Fruit fly (Drosophila melanogaster) S2 (cell line): ENCODE results near the gene smal.

Source experiments
- CG8478 ChIP-seq: fragments of >200 bp; optimal IDR thresholded peaks from 2 replicates; lab custom pipeline; 2018
- CTCF ChIP-seq, 2 experiments: fragments of >200 bp; optimal IDR thresholded peaks; 2 replicates each; lab custom pipeline; 2018

Gene smal

DNA sequence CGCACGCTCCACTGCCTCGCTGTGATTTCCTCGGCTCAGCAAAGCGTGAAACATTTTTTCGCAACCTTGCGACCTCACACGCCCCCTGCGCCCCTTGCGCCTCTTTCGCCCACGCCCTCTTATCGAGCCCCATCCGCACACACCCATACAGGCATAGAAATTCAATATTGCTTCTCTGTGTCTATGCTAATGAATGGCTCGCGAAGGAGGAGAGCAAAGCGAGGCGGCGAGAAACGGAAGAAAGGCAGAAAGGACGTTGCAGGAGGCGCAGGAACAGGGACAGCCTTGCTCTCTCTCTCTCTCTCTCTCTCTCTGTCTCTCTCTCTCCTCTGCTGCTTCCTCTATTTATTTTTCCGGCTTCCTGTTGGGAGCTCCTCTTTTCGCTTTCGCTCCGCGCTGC, 7.4 kb downstream of the smal start:
- TF ChIP-seq CTCF (optimal IDR thresholded peaks at IDR 0.05; lab: Kevin White, UChicago) (no peak), CG8478 (lab: Kevin White, UChicago) (no peak)

DNA sequence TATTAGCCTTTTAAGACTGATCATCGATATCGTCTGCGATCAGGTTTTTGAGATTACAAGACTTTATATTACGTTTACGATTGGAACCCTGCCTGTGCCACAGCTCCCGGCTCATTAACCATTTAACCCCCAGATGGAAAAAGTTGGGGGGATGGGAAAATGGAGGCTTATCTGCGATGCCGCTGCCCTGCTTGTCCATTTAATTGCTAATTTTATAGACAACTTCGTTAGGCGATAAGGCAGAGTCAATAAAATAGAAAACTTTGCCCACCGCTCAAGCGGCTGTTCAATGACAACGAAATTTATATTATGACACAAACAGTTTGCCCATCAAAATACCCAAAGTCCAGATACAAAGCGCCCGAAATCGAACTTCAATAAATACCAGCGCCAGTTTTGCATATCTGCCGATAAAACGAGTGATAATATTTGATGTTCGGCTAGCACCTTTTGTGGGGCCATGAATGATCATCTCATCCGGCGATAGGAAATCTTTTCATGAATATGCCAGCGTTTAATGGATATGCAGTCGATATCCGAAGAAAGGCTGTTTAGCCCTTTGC, 14.2 kb downstream of the smal start:
- TF ChIP-seq CG8478 (lab: Kevin White, UChicago) (no peak), CTCF (optimal IDR thresholded peaks at IDR 0.05; lab: Kevin White, UChicago) (no peak)

DNA sequence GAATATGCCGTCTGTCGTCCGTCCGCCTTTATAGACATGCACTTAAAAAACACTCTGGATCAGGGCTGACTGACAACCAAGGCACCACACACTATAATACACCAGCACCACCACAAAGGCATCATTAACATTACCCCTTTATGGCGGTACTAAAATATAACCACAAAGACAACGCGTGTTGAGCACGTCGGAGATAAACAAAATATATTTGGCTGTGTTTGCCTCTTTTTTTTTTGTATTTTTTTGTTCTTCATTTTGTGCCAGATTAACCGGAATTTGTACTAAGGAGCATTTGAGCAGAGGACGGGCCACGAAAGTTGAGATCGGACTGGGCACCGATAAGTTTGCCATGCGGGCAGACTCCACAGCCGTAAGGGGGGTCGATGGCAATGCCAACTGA, 15.1 kb downstream of the smal start:
- TF ChIP-seq CTCF (optimal IDR thresholded peaks at IDR 0.05; lab: Kevin White, UChicago) (no peak), CG8478 (lab: Kevin White, UChicago) (no peak)

DNA sequence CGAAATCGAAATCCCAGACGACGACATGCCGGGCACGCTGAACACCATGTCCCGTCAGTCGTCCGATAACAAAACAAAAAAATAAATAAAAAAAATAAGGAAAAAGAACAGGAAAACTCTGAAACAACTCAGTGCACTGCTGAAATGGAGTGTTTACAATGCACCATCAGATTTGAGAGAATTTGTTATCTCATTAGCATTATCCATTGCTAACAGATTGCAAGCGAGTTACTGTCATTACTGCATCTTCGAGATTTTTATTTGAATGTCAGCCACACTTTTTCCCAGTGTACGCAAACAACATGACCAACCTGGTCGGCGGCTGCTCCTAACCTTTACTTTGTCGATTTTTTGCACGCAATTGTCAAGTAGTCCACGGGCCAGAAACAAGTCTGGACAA, 18.8 kb downstream of the smal start:
- no peak for TF ChIP-seq CTCF (optimal IDR thresholded peaks at IDR 0.05; lab: Kevin White, UChicago)
- TF ChIP-seq CG8478 (lab: Kevin White, UChicago): no peak

DNA sequence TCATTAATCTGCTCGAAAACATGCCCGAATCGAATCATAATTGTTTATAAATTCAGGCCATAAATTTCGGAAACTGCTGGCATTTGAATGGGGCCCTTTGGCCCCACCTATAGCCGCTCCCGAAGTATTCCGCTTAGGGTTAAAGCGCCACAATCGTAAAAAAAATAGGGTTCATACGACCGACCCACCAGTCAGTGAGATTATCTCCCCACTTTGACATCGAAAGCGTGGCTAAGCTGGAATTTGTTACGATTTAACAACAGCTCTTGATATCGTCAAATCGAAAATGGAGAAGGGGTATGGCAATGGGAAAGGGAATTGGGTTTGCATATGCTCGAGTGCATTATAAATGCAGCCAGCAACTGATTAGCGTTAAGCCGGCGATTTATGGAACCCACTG, 19.9 kb downstream of the smal start:
- TF ChIP-seq CG8478 (lab: Kevin White, UChicago) (no peak), CTCF (optimal IDR thresholded peaks at IDR 0.05; lab: Kevin White, UChicago) (no peak)

DNA sequence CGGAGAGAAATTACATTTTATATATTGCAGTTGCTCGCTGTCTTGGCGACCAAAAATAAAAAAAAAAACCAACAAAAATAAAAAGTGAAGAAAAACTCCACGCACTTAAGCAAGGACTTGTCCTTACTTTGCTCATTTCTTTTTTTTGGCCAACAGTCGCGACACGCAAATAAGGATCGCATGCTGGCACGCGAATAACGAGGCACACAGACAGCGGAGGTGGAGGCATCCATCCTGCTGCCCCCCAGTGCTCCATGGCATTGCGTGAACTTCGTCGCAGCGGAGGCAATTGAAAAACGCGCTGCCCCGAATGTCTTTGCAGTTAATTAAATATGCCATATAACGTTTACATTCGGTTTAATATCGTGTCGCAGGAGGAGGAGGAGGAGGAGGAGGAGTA, 20.6 kb downstream of the smal start:
- TF ChIP-seq CTCF (optimal IDR thresholded peaks at IDR 0.05; lab: Kevin White, UChicago) (no peak), CG8478 (lab: Kevin White, UChicago) (no peak)

DNA sequence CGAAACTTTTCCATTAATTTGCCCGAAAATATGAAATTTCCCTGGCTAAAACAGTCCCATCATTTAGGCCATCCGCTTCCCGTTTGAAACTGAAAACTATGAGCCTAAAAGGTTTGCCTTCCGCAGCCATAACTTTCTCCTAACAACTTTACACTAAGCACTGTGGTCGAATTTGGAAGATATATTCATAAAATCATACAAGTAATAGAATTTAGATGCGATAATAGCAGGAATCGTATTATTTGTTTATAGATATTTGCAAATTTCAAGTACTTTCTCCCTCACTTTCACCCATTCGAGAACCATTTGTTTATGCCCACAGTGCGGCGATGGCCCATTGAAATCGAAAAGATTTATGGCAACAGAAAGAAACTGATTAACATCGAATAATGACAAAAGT, 22.5 kb downstream of the smal start:
- TF ChIP-seq CTCF (optimal IDR thresholded peaks at IDR 0.05; lab: Kevin White, UChicago): no peak
- TF ChIP-seq CG8478 (lab: Kevin White, UChicago): no peak

DNA sequence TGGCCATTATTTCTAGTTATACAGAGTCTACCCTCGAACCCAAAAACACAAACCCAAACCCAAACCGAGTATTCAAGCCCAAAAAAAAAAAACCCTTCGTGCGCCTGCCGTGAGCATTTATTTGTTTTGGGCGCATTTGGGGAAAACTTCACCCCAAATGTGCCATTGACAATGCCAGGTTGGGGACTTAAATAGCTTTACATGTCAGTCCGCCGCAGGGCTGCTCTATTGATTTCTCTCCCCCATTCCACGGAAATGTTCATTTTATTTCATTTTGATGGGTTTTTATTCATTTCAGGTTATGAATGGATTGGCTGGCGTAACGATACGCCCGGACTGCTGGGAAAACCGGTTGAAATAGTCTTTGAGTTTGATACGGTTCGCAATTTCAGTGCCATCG, 23.9 kb downstream of the smal start:
- TF ChIP-seq CTCF (optimal IDR thresholded peaks at IDR 0.05; lab: Kevin White, UChicago) (no peak), CG8478 (lab: Kevin White, UChicago) (no peak)

DNA sequence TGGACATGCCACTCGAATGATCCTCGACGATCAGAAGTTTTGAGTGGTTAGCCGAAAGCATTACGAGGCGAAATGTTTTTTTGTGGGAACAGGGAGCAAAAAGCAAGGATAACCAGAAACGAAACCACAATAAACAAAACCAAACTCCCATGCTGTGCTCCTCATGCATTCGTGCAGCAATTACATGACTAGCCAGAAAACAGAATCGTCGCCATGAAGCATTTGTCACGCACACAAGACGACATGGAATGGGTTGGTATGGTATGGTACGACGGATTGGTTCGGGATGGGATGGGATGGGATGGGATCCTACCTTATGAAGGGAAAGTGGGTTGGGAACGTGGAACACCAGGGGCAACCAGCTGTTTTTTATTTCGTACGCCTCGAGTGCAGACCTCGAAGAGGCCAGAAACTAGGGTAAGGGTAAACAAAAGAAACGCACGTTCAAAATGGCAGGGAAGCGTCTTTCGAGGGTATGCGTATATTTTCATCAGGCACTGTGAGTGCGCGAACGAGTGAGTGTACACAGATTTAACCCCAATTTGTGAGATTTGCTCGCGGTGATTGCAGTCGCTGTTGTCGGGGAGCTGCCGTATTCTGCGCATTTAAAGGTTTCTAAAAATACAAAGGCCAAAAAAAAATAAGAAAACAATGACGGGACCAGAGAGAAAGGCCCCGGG, 25.8 kb downstream of the smal start:
- no peak for TF ChIP-seq CTCF (optimal IDR thresholded peaks at IDR 0.05; lab: Kevin White, UChicago)
- no peak for TF ChIP-seq CG8478 (lab: Kevin White, UChicago)

DNA sequence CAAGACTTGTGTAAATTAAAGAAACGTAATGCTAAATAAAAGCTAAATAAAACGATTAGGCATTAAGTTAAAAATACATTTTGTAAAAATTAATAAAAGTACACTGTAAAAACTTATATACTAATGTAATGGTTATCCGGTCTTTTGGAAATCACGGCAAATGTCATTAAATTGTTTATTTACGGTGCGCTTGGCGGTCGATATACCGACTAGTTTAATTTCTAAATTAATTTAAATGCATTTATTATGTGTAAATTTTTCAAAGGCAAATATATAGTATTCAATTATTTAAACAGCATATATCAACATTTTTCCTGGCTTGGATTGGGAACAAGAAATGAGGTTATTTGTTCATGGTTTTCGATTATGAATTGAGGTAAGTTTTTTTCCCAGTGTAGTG, 31.9 kb downstream of the smal start:
- TF ChIP-seq CTCF (optimal IDR thresholded peaks at IDR 0.05; lab: Kevin White, UChicago) (no peak), CG8478 (lab: Kevin White, UChicago) (no peak)

DNA sequence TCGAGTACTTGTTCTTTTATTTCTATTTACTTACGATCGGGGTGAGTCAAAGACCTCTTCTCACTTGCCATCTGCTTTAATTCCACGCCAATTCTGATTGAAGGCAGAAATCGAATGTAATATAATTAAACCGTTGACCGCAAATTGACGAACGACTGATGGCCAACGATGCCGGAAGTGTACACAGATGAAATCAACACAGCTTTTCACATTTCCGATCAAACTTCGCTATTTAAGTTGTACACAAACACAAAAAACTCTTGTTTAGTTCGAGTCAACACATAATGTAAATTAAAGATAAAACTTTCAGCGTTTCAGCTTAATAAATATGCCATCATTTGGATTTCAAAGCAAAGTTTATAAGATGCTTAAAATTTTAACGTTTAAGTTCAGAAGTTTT, 32.6 kb downstream of the smal start:
- no peak for TF ChIP-seq CG8478 (lab: Kevin White, UChicago)

DNA sequence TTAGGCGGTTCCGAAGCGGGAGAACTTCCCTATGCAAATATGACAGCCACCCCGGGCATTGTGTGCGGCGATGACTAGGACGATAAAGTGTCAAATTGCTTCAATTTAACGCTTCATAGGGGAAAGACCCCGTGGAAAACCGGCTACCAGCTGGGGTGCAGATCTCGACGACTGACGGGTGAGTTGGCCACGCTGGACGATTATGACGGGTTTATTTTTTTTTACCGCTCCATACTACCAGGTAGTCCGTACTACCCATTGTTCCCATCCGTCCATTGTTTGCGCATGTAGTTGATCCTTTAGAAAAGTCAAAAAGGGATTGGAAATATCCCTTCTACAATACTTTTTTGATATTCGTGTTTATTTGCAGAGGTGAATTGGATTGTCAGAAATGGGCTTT, 34.6 kb downstream of the smal start:
- TF ChIP-seq CTCF (optimal IDR thresholded peaks at IDR 0.05; lab: Kevin White, UChicago) (no peak), CG8478 (lab: Kevin White, UChicago) (no peak)

DNA sequence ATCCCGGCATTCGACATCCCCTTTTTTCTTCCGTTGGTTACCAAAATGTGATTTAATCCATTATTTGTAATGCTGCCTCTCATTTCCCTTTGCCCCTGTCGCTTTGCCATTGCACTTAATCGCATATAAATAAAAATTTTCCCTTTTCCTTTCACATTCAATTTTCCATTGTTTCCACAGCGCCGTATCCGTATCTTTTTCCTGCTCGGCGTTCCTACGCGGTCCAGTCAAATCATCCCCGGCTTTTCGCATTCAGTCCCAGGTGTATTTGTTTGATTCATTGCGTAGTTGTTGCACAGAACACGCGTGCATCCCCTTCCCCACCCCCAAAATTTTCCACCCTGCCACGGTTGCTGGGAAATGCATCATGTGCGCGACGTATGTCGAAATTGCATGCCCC, 37.0 kb downstream of the smal start:
- no peak for TF ChIP-seq CTCF (optimal IDR thresholded peaks at IDR 0.05; lab: Kevin White, UChicago)
- no peak for TF ChIP-seq CG8478 (lab: Kevin White, UChicago)

DNA sequence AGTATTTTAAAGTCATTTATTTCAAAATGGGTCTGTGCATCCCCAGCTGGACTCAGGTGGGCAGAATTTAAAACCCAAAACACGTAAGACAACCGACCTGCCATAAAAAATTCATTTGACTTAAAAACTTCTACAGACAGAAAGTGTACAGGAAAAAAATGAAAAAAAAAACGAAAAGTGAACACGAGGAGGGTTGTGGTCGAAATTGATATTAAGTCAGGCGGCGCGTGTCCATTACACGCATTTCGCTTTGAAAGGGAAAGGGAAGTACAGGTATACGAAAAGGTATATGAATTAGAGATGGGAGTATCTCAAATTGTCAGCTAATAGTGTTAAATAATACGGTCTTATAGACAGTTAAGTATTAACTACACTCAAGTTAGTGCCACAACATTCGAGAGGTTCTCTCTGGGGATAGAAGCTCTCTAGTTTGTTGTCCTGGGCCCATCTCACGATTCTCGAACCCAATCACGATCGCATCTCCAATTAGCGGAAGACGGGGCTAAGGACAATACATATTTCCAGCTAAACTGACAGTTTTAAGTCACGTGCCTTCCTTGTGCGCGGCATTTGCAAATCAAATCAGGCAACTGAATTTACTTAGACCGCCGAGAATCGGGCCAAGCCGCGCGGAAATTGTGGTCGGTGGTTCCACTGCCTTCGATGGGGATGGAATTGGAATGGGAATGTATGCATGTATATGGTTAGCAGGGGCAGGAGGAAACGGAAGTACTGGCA, 39.9 kb downstream of the smal start:
- TF ChIP-seq CTCF (optimal IDR thresholded peaks at IDR 0.05; lab: Kevin White, UChicago) (no peak), CG8478 (lab: Kevin White, UChicago) (no peak)

DNA sequence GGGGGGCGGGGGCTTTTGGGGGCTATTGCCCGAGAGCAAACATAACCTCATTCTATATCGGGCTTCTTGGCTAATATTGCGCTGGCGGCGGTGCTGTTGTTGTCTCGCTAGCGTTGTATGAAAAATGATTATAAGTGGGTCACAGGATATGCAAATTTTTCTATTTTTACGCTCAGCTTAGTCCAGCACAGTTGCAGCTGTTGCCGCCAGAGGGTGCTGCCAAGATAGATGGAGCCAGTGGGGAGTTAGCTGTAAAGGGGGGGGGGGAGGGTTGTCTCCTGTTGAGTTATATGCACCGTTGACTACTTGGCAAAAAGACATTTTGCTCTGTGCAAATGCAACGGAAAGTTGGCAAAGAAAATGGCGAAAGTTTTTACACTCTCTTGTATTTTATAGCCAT, 42.0 kb downstream of the smal start:
- no peak for TF ChIP-seq CG8478 (lab: Kevin White, UChicago)
- TF ChIP-seq CTCF (optimal IDR thresholded peaks at IDR 0.05; lab: Kevin White, UChicago): peak; percentile 41 to 59
